Fruit fly (Drosophila melanogaster): ENCODE data around the gene RpL9.

Gene RpL9

dm6 chr2L:11051644-11052492 is 47.9 kb upstream of the RpL9 start (continued):
- no peak for TF ChIP-seq cyc (GFP tag; optimal IDR thresholded peaks at IDR 0.05)
- TF ChIP-seq CG1621 (tag; optimal IDR thresholded peaks at IDR 0.05), result peak; percentile 40
- peak; percentile 22 for TF ChIP-seq Smox (GFP tag; optimal IDR thresholded peaks at IDR 0.05)
- no peak for TF ChIP-seq CG8119 (GFP tag; IDR thresholded peaks at IDR 0.05)
- TF ChIP-seq achi (GFP tag; optimal IDR thresholded peaks at IDR 0.05), result no peak
- no peak for TF ChIP-seq salr (GFP tag; optimal IDR thresholded peaks at IDR 0.05)
- peak; percentile 17 for TF ChIP-seq CG10631 (GFP tag; optimal IDR thresholded peaks at IDR 0.05)
- TF ChIP-seq Blimp-1 (GFP tag; optimal IDR thresholded peaks at IDR 0.05), result no peak
- peak; percentile 30 for TF ChIP-seq pdm3 (GFP tag; optimal IDR thresholded peaks at IDR 0.05)
- TF ChIP-seq OdsH (GFP tag; optimal IDR thresholded peaks at IDR 0.05), result peak; percentile 37

dm6 chr2L:11049723-11050122 is 45.7 kb upstream of the RpL9 start:
- TF ChIP-seq svp (GFP tag) (no peak), fkh (GFP tag; optimal IDR thresholded peaks at IDR 0.05) (no peak), Sox102F (GFP tag; optimal IDR thresholded peaks at IDR 0.05) (no peak), Hr4 (GFP tag; optimal IDR thresholded peaks at IDR 0.05) (no peak), esn (GFP tag; optimal IDR thresholded peaks at IDR 0.05) (no peak), achi (GFP tag; optimal IDR thresholded peaks at IDR 0.05) (no peak)

dm6 chr2L:11048307-11048706 is 44.3 kb upstream of the RpL9 start:
- TF ChIP-seq CG3919 (GFP tag; optimal IDR thresholded peaks at IDR 0.05) (peak; percentile 41), Eip78C (GFP tag) (peak; percentile 83), lz (GFP tag; optimal IDR thresholded peaks at IDR 0.05) (no peak), dsx (GFP tag; optimal IDR thresholded peaks at IDR 0.05; ENCODE audit: poor library complexity, severe bottlenecking) (peak; percentile 57), Eip93F (GFP tag; optimal IDR thresholded peaks at IDR 0.05) (no peak), CG6276 (GFP tag; optimal IDR thresholded peaks at IDR 0.05) (no peak), salr (GFP tag; optimal IDR thresholded peaks at IDR 0.05) (no peak), CG6163 (GFP tag; IDR thresholded peaks at IDR 0.05) (0 out of 3 replicates have a peak, but pooled peaks have one; percentile 30), CG1621 (tag; optimal IDR thresholded peaks at IDR 0.05) (no peak), CG8119 (GFP tag; IDR thresholded peaks at IDR 0.05) (no peak), Sox15 (GFP tag; optimal IDR thresholded peaks at IDR 0.05) (no peak), spab (GFP tag; optimal IDR thresholded peaks at IDR 0.05) (peak; percentile 33), CG6808 (GFP tag; optimal IDR thresholded peaks at IDR 0.05) (peak; percentile 37), CG11902 (GFP tag; optimal IDR thresholded peaks at IDR 0.05) (no peak), CG6792 (GFP tag; optimal IDR thresholded peaks at IDR 0.05) (no peak), CG16779 (tag; optimal IDR thresholded peaks at IDR 0.05) (no peak), ss (GFP tag; optimal IDR thresholded peaks at IDR 0.05) (peak; percentile 13 to 27), Eip75B (GFP tag; optimal IDR thresholded peaks at IDR 0.05) (peak; percentile 46), Ets96B (tag; optimal IDR thresholded peaks at IDR 0.05) (peak; percentile 58), vri (GFP tag; optimal IDR thresholded peaks at IDR 0.05) (no peak), Gug (GFP tag; IDR thresholded peaks at IDR 0.05) (no peak), Blimp-1 (GFP tag; optimal IDR thresholded peaks at IDR 0.05) (no peak), achi (GFP tag; optimal IDR thresholded peaks at IDR 0.05) (peak; percentile 13), CG34406 (GFP tag; optimal IDR thresholded peaks at IDR 0.05) (no peak), Hr39 (GFP tag; optimal IDR thresholded peaks at IDR 0.05) (no peak), CG11294 (GFP tag; IDR thresholded peaks at IDR 0.05) (no peak), eg (GFP tag; IDR thresholded peaks at IDR 0.05) (no peak), Lpt (GFP tag; optimal IDR thresholded peaks at IDR 0.05) (no peak), cyc (GFP tag; optimal IDR thresholded peaks at IDR 0.05) (no peak), svp (GFP tag) (no peak), CG10669 (GFP tag; optimal IDR thresholded peaks at IDR 0.05) (peak; percentile 49), CG10631 (GFP tag; optimal IDR thresholded peaks at IDR 0.05) (peak; percentile 34), Hr4 (GFP tag; optimal IDR thresholded peaks at IDR 0.05) (peak; percentile 0), acj6 (GFP tag; optimal IDR thresholded peaks at IDR 0.05) (no peak), CG11762 (GFP tag; optimal IDR thresholded peaks at IDR 0.05; ENCODE audit: insufficient read depth) (no peak), net (GFP tag; optimal IDR thresholded peaks at IDR 0.05) (no peak), esn (GFP tag; optimal IDR thresholded peaks at IDR 0.05) (no peak), CG3032 (tag; optimal IDR thresholded peaks at IDR 0.05) (peak; percentile 59), Ets21C (GFP tag; optimal IDR thresholded peaks at IDR 0.05) (no peak), fd59A (GFP tag; optimal IDR thresholded peaks at IDR 0.05) (no peak)
